Worm (Caenorhabditis elegans): ENCODE measurements around the gene F27D9.13.

DNA sequence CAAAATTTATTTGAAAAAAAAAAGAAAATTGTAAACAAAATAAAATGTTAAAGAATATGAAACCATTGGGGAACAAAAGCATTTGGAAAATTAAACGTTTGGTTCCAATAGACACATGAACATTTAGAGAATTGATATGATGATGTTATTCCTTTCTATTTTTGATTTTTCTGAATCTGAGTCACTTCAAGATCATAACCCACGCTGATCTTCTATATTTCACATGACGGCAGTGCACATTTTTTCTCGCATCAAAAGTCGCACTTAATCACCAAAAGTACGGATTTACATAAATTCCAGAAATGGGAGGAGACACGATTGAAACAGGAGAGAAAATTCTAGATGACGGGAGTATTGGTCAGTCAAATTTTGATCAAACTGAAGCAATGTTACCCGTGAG, 5.4 kb upstream of the F27D9.13 start, which contains the start of gene F27D9.2:
- TF ChIP-seq elt-1 (tag; optimal IDR thresholded peaks at IDR 0.05; ENCODE audit: borderline replicate concordance, insufficient read depth), result no peak
- no peak for TF ChIP-seq unc-39 (tag; optimal IDR thresholded peaks at IDR 0.05)
- no peak for TF ChIP-seq lin-13 (tag; optimal IDR thresholded peaks at IDR 0.05)
- TF ChIP-seq cnd-1 (tag; optimal IDR thresholded peaks at IDR 0.05), result no peak
- TF ChIP-seq mab-5 (tag; optimal IDR thresholded peaks at IDR 0.05), result no peak

All from whole organism, mixed stage, embryonic.